Worm (Caenorhabditis elegans): ENCODE data around the gene T26C12.3.

T26C12.3 gene

DNA sequence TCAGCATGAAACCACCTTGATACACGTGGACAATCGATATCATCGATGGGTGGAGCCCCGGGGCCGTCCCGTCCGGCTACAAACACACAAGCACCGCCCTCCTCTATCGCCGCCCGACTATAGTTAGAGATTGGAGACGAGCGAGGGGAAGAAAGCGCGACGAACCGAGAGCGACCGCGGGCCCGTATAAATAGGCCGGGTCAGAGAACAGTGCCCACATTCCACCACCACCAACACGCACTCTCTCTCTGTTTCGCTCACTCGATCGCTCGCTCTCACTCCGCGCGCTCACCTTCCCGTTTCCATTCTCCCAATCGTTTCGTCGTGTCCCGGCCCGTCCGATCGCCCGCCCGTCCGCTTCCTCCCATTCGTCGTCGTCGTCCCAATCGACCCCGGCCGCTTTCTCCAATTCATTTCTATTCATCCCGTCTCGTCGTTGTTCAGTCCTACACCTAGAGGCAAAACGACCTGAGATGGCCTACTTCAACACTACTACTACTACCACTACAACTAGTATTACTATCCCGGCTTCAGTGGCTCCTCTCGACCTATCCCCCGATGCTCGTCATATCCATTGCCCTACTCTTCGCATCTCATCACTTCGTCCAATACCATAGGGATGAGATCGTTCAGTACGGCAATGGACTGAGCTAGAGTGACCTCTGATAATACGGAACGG, 40.4 kb downstream of the T26C12.3 start (continued):
- TF ChIP-seq hlh-13 (GFP tag; optimal IDR thresholded peaks at IDR 0.05) (peak; percentile 36), nhr-11 (tag; optimal IDR thresholded peaks at IDR 0.05) (no peak), tbx-2 (tag; optimal IDR thresholded peaks at IDR 0.05) (peak; percentile 68), K09A11.1 (tag; optimal IDR thresholded peaks at IDR 0.05; ENCODE audit: insufficient read depth) (peak; percentile 46), pros-1 (tag; optimal IDR thresholded peaks at IDR 0.05) (no peak), pax-1 (tag; optimal IDR thresholded peaks at IDR 0.05) (no peak), ceh-2 (tag; optimal IDR thresholded peaks at IDR 0.05) (peak; percentile 64), eyg-1 (tag; optimal IDR thresholded peaks at IDR 0.05) (no peak), hlh-15 (tag; optimal IDR thresholded peaks at IDR 0.05) (no peak), C08G9.2 (tag; optimal IDR thresholded peaks at IDR 0.05) (peak; percentile 49), nfya-1 (tag; optimal IDR thresholded peaks at IDR 0.05) (peak; percentile 66), hlh-30 (tag; optimal IDR thresholded peaks at IDR 0.05; ENCODE audit: insufficient read depth) (peak; percentile 20), ceh-18 (tag; optimal IDR thresholded peaks at IDR 0.05) (no peak), pag-3 (tag; optimal IDR thresholded peaks at IDR 0.05; ENCODE audit: borderline replicate concordance) (no peak), ama-1 (optimal IDR thresholded peaks at IDR 0.05) (peak; percentile 98), ceh-22 (tag; optimal IDR thresholded peaks at IDR 0.05) (no peak), madf-2 (tag; optimal IDR thresholded peaks at IDR 0.05) (peak; percentile 45), ceh-45 (GFP tag; IDR thresholded peaks at IDR 0.05) (no peak; the same call in 1 of the 2 replicates), nhr-232 (tag; optimal IDR thresholded peaks at IDR 0.05) (peak; percentile 32), hlh-6 (tag; optimal IDR thresholded peaks at IDR 0.05) (peak; percentile 67), ahr-1 (tag; optimal IDR thresholded peaks at IDR 0.05) (no peak), ets-4 (tag; optimal IDR thresholded peaks at IDR 0.05) (peak; percentile 8), Y22D7AL.16 (tag; optimal IDR thresholded peaks at IDR 0.05) (no peak), odd-2 (tag; optimal IDR thresholded peaks at IDR 0.05) (peak; percentile 26), pat-9 (tag; optimal IDR thresholded peaks at IDR 0.05) (no peak), tbx-7 (tag; optimal IDR thresholded peaks at IDR 0.05) (peak; percentile 51), K02D7.2 (tag; optimal IDR thresholded peaks at IDR 0.05) (no peak), sdc-2 (tag; optimal IDR thresholded peaks at IDR 0.05) (peak; percentile 57)

DNA sequence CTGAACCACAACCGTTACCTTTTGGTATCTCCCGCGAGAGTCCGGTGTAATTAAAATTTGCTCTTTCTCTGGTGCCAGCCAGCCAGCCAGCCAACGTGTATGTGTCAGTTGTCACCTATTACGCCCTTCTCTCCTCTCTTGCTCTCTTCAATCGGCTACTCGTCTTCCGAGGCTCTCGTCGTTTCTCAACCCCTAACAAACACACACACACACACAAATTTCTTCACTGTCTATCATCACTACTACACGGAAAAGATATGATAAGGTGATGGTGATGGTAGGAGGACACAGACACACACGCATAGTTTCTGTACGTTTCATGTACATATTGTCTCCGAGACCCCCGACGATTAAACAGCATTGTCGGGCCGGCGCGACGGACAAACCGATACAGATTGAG, 41.6 kb downstream of the T26C12.3 start:
- TF ChIP-seq rnt-1 (tag; optimal IDR thresholded peaks at IDR 0.05), result peak; percentile 38
- TF ChIP-seq unc-55 (GFP tag; optimal IDR thresholded peaks at IDR 0.05), result no peak
- peak; percentile 21 for TF ChIP-seq nfya-1 (tag; optimal IDR thresholded peaks at IDR 0.05)
- peak; percentile 43 for TF ChIP-seq ceh-34 (tag; optimal IDR thresholded peaks at IDR 0.05)
- peak; percentile 53 for TF ChIP-seq tbx-2 (tag; optimal IDR thresholded peaks at IDR 0.05)
- peak; percentile 27 for TF ChIP-seq pha-2 (tag; optimal IDR thresholded peaks at IDR 0.05)
- TF ChIP-seq ahr-1 (tag; optimal IDR thresholded peaks at IDR 0.05), result no peak
- peak; percentile 55 for TF ChIP-seq ceh-18 (tag; optimal IDR thresholded peaks at IDR 0.05)
- TF ChIP-seq hlh-8 (tag; optimal IDR thresholded peaks at IDR 0.05), result no peak
- no peak for TF ChIP-seq zip-5 (tag; optimal IDR thresholded peaks at IDR 0.05)
- TF ChIP-seq elt-2 (tag; optimal IDR thresholded peaks at IDR 0.05), result peak; percentile 73
- no peak for TF ChIP-seq fkh-6 (tag; optimal IDR thresholded peaks at IDR 0.05)

- TF ChIP-seq hlh-13 (GFP tag; optimal IDR thresholded peaks at IDR 0.05), result no peak
- peak; percentile 97 for TF ChIP-seq unc-55 (GFP tag; optimal IDR thresholded peaks at IDR 0.05)
- no peak for TF ChIP-seq gmeb-2 (tag; optimal IDR thresholded peaks at IDR 0.05)
- TF ChIP-seq nhr-232 (tag; optimal IDR thresholded peaks at IDR 0.05), result no peak
- TF ChIP-seq Y22D7AL.16 (tag; optimal IDR thresholded peaks at IDR 0.05), result no peak
- TF ChIP-seq ceh-30 (tag; optimal IDR thresholded peaks at IDR 0.05), result no peak
- no peak for TF ChIP-seq zip-5 (tag; optimal IDR thresholded peaks at IDR 0.05)
- no peak for TF ChIP-seq hlh-8 (tag; optimal IDR thresholded peaks at IDR 0.05)
- TF ChIP-seq sox-4 (tag; optimal IDR thresholded peaks at IDR 0.05), result peak; percentile 27
- TF ChIP-seq nfya-1 (tag; optimal IDR thresholded peaks at IDR 0.05), result peak; percentile 43
- no peak for TF ChIP-seq hlh-15 (tag; optimal IDR thresholded peaks at IDR 0.05)
- no peak for TF ChIP-seq che-1 (tag; optimal IDR thresholded peaks at IDR 0.05)
- no peak for TF ChIP-seq C38D4.7 (GFP tag; optimal IDR thresholded peaks at IDR 0.05)
- peak; percentile 33 for TF ChIP-seq pat-9 (tag; optimal IDR thresholded peaks at IDR 0.05)
- TF ChIP-seq eyg-1 (tag; optimal IDR thresholded peaks at IDR 0.05), result peak; percentile 43
- TF ChIP-seq ceh-2 (tag; optimal IDR thresholded peaks at IDR 0.05), result no peak
- TF ChIP-seq pros-1 (tag; optimal IDR thresholded peaks at IDR 0.05), result no peak
- TF ChIP-seq pag-3 (tag; optimal IDR thresholded peaks at IDR 0.05; ENCODE audit: borderline replicate concordance), result no peak
- no peak for TF ChIP-seq K09A11.1 (tag; optimal IDR thresholded peaks at IDR 0.05; ENCODE audit: insufficient read depth)
- no peak for TF ChIP-seq sox-2 (GFP tag; IDR thresholded peaks at IDR 0.05)
- TF ChIP-seq F13H6.1 (tag; optimal IDR thresholded peaks at IDR 0.05), result peak; percentile 34
- peak; percentile 32 for TF ChIP-seq hlh-30 (tag; optimal IDR thresholded peaks at IDR 0.05; ENCODE audit: insufficient read depth)
- peak; percentile 92 for TF ChIP-seq elt-2 (tag; optimal IDR thresholded peaks at IDR 0.05)
- TF ChIP-seq lim-6 (tag; optimal IDR thresholded peaks at IDR 0.05), result no peak
- no peak for TF ChIP-seq pha-4 (tag; optimal IDR thresholded peaks at IDR 0.05)
- TF ChIP-seq pha-2 (tag; optimal IDR thresholded peaks at IDR 0.05), result peak; percentile 61
- TF ChIP-seq elt-4 (tag; optimal IDR thresholded peaks at IDR 0.05), result no peak
Observed at ce11 chrIV:3227549-3228139, 45.6 kb downstream of the T26C12.3 start.
